Comparison of ENCODE assay signal across 1 fruit fly cellular context in the genomic region with DNA sequence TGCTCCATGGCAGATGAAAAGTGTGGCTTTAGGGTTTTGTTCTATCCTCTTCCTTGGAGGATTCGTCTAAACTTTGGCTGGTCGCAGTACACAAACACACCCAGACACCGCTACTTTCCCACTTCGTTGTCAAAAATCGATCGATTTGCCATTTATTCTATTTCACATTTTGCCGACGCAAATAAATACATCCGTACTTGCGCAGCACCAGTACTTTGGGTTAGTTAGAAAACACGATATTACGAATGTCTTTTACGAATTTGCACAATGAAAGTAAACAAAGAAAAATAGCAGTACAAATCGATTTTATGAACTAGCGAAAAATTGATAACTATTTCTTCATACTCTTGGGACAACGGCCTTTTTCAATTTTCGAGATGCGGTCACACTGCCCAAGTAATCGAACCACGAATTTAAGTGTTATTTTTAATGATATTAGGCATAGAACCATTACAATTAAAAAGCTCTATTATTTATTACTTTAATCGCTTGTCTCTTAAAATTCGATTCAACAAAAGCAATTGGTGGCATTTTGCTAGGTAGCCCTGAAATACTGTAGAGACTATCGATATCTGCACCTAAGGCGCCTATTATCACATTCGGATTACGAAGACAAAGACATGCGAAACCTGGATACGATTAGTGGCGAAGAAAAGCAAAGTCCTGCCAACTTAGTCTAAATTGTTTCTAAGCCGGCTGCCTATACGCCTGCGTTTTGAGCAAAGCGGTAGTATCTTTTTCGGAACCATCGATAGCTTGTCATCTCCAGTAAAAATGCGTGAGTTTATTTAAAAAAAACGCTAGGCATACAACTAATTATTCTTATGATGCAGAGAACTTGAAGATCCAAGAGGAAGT.
A peak's percentile ranks its signal among the peaks of the same experiment; 100 is the strongest.
TF ChIP-seq lines count a peak whose summit lies in the region.

TSS of gene DIP2 (minus strand) at position 337 of the 858 bp plus-strand sequence.
TSS of gene wac (plus strand) at position 559 of the 858 bp plus-strand sequence.

TF ChIP-seq in whole organism, embryonic, 481 proteins besides CTCF, POLR2A, EP300 and RAD21 (continued from another document):
- TF ChIP-seq pnt (GFP tag; optimal IDR thresholded peaks at IDR 0.05; lab: Kevin White, UChicago) (peak; percentile 75), Sox100B (GFP tag; optimal IDR thresholded peaks at IDR 0.05; lab: Kevin White, UChicago) (no peak), sim (GFP tag; IDR thresholded peaks at IDR 0.05; lab: Robert Waterston, UW) (no peak), fru (optimal IDR thresholded peaks at IDR 0.05; lab: Kevin White, UChicago) (no peak), Hand (GFP tag; optimal IDR thresholded peaks at IDR 0.05; lab: Kevin White, UChicago) (no peak), Fer2 (tag; optimal IDR thresholded peaks at IDR 0.05; lab: Kevin White, UChicago) (peak; percentile 57), ttk (GFP tag; IDR thresholded peaks at IDR 0.05; lab: Robert Waterston, UW) (peak; percentile 60), CG4282 (GFP tag; optimal IDR thresholded peaks at IDR 0.05; lab: Kevin White, UChicago) (peak; percentile 86), Bgb (GFP tag; IDR thresholded peaks at IDR 0.05; lab: Robert Waterston, UW; ENCODE audit: partially characterized antibody) (peak; percentile 91), CG4404 (GFP tag; IDR thresholded peaks at IDR 0.05; lab: Robert Waterston, UW) (peak; percentile 49), inv (GFP tag; IDR thresholded peaks at IDR 0.05; lab: Robert Waterston, UW; ENCODE audit: partially characterized antibody) (peak; percentile 84), bsh (GFP tag; optimal IDR thresholded peaks at IDR 0.05; lab: Kevin White, UChicago) (peak in 1 of 2 experiments; percentile 51), HLH4C (GFP tag; IDR thresholded peaks at IDR 0.05; lab: Robert Waterston, UW; ENCODE audit: partially characterized antibody) (peak; percentile 86), ranshi (GFP tag; IDR thresholded peaks at IDR 0.05; lab: Robert Waterston, UW) (0 out of 2 replicates have a peak, but pooled peaks have one; percentile 74), dati (GFP tag; IDR thresholded peaks at IDR 0.05; lab: Robert Waterston, UW) (no peak), h (optimal IDR thresholded peaks at IDR 0.05; lab: Kevin White, UChicago) (no peak), CG3847 (GFP tag; IDR thresholded peaks at IDR 0.05; lab: Robert Waterston, UW) (peak; percentile 77), CG7786 (GFP tag; optimal IDR thresholded peaks at IDR 0.05; lab: Kevin White, UChicago) (peak; percentile 81), ci (GFP tag; IDR thresholded peaks at IDR 0.05; lab: Robert Waterston, UW) (peak; percentile 87), CG8765 (GFP tag; IDR thresholded peaks at IDR 0.05; lab: Robert Waterston, UW) (0 out of 2 replicates have a peak, but pooled peaks have one; percentile 12), E2f1 (GFP tag; IDR thresholded peaks at IDR 0.05; lab: Robert Waterston, UW) (no peak; the same call in none of the 2 replicates), CG11504 (tag; optimal IDR thresholded peaks at IDR 0.05; lab: Kevin White, UChicago) (no peak), Rx (GFP tag; IDR thresholded peaks at IDR 0.05; lab: Robert Waterston, UW) (peak; percentile 34), CG7357 (GFP tag; IDR thresholded peaks at IDR 0.05; lab: Robert Waterston, UW) (no peak; the same call in 2 of the 3 replicates), ab (GFP tag; optimal IDR thresholded peaks at IDR 0.05; lab: Kevin White, UChicago) (peak; percentile 86), phol (tag; optimal IDR thresholded peaks at IDR 0.05; lab: Kevin White, UChicago) (peak; percentile 68), CG6254 (GFP tag; optimal IDR thresholded peaks at IDR 0.05; lab: Kevin White, UChicago) (peak; percentile 10), H2.0 (GFP tag; IDR thresholded peaks at IDR 0.05; lab: Robert Waterston, UW) (peak; percentile 59; the same call in 1 of the 2 replicates), CG17186 (GFP tag; optimal IDR thresholded peaks at IDR 0.05; lab: Kevin White, UChicago) (peak; percentile 84), cas (GFP tag; IDR thresholded peaks at IDR 0.05; lab: Robert Waterston, UW) (no peak), CG13624 (GFP tag; optimal IDR thresholded peaks at IDR 0.05; lab: Kevin White, UChicago) (peak; percentile 88)
